Fruit fly (Drosophila melanogaster) whole organism, adult: ENCODE data around the gene Dis3.

Experiments
- CG11617 ChIP-seq: fragments of 200-800 bp; sonication (Bioruptor generic); optimal IDR thresholded peaks from 2 replicates; lab custom pipeline; 2017; ENCODE audit warnings: mild to moderate bottlenecking, missing biosample characterization, missing genetic modification reagents, missing genetic modification characterization
- CG12768 ChIP-seq: fragments of 200-800 bp; sonication (Bioruptor generic); optimal IDR thresholded peaks from 2 replicates; lab custom pipeline; 2017; ENCODE audit warnings: missing biosample characterization, missing genetic modification characterization, mild to moderate bottlenecking, moderate library complexity, missing genetic modification reagents
- CG14711 ChIP-seq: fragments of 200-800 bp; sonication (Bioruptor generic); optimal IDR thresholded peaks from 2 replicates; lab custom pipeline; 2018; ENCODE audit warnings: missing biosample characterization, mild to moderate bottlenecking, missing genetic modification characterization, moderate library complexity
- CG1620 ChIP-seq: fragments of 200-800 bp; sonication (Bioruptor generic); optimal IDR thresholded peaks from 2 replicates; lab custom pipeline; 2016; ENCODE audit warnings: missing biosample characterization, missing genetic modification characterization
- CG33017 ChIP-seq: fragments of 200-800 bp; sonication (Bioruptor generic); optimal IDR thresholded peaks from 2 replicates; lab custom pipeline; 2018; ENCODE audit warnings: missing biosample characterization, mild to moderate bottlenecking, missing genetic modification characterization, moderate library complexity
- CG5204 ChIP-seq: fragments of 200-800 bp; sonication (Bioruptor generic); optimal IDR thresholded peaks from 2 replicates; lab custom pipeline; 2016; ENCODE audit warnings: missing biosample characterization, missing genetic modification characterization
- CG7045 ChIP-seq: fragments of 200-800 bp; sonication (Bioruptor generic); optimal IDR thresholded peaks from 2 replicates; lab custom pipeline; 2017; ENCODE audit warnings: missing biosample characterization, mild to moderate bottlenecking, missing genetic modification characterization
- CG7101 ChIP-seq: fragments of 200-800 bp; sonication (Bioruptor generic); optimal IDR thresholded peaks from 2 replicates; lab custom pipeline; 2018; ENCODE audit warnings: missing biosample characterization, mild to moderate bottlenecking, missing genetic modification characterization, moderate library complexity
- Clk ChIP-seq: fragments of 200-800 bp; sonication (Bioruptor generic); optimal IDR thresholded peaks from 2 replicates; lab custom pipeline; 2017; ENCODE audit warnings: missing biosample characterization, missing genetic modification characterization
- Crg-1 ChIP-seq: fragments of 200-800 bp; sonication (Bioruptor generic); optimal IDR thresholded peaks from 2 replicates; lab custom pipeline; 2016; ENCODE audit warnings: missing biosample characterization, missing genetic modification characterization
- Hr96 ChIP-seq: fragments of 200-800 bp; sonication (Bioruptor generic); optimal IDR thresholded peaks from 2 replicates; lab custom pipeline; 2016; ENCODE audit warnings: missing biosample characterization, missing genetic modification characterization
- Mnt ChIP-seq: fragments of 200-800 bp; sonication (Bioruptor generic); optimal IDR thresholded peaks from 2 replicates; lab custom pipeline; 2016; ENCODE audit warnings: missing biosample characterization, mild to moderate bottlenecking, missing genetic modification characterization
- bab1 ChIP-seq: fragments of 200-800 bp; sonication (Bioruptor generic); optimal IDR thresholded peaks from 3 replicates; lab custom pipeline; 2019; ENCODE audit warnings: missing biosample characterization, mild to moderate bottlenecking, missing genetic modification characterization, moderate library complexity
- cic ChIP-seq: fragments of 200-800 bp; sonication (Bioruptor generic); optimal IDR thresholded peaks from 2 replicates; lab custom pipeline; 2017; ENCODE audit warnings: missing biosample characterization, mild to moderate bottlenecking, missing genetic modification characterization, moderate library complexity
- cnc ChIP-seq, 2 experiments: fragments of >200 bp; optimal IDR thresholded peaks; 2 replicates each; lab custom pipeline; 2017
- kay ChIP-seq: fragments of 200-800 bp; sonication (Bioruptor generic); peaks from one replicate; lab custom pipeline; 2016; ENCODE audit warnings: missing biosample characterization, missing genetic modification characterization, borderline replicate concordance
- ovo ChIP-seq: fragments of 200-800 bp; sonication (Bioruptor generic); optimal IDR thresholded peaks from 2 replicates; lab custom pipeline; 2016; ENCODE audit warnings: missing biosample characterization, missing genetic modification characterization
- pad ChIP-seq: fragments of 200-800 bp; sonication (Bioruptor generic); optimal IDR thresholded peaks from 3 replicates; lab custom pipeline; 2017; ENCODE audit warnings: missing biosample characterization, missing genetic modification characterization, mild to moderate bottlenecking, moderate library complexity, missing genetic modification reagents
- tj ChIP-seq: fragments of 200-800 bp; sonication (Bioruptor generic); optimal IDR thresholded peaks from 3 replicates; lab custom pipeline; 2017; ENCODE audit warnings: missing biosample characterization, mild to moderate bottlenecking, missing genetic modification characterization, moderate library complexity
- toe ChIP-seq: fragments of 200-800 bp; sonication (Bioruptor generic); optimal IDR thresholded peaks from 2 replicates; lab custom pipeline; 2016; ENCODE audit warnings: missing biosample characterization, missing genetic modification characterization

Gene Dis3

DNA sequence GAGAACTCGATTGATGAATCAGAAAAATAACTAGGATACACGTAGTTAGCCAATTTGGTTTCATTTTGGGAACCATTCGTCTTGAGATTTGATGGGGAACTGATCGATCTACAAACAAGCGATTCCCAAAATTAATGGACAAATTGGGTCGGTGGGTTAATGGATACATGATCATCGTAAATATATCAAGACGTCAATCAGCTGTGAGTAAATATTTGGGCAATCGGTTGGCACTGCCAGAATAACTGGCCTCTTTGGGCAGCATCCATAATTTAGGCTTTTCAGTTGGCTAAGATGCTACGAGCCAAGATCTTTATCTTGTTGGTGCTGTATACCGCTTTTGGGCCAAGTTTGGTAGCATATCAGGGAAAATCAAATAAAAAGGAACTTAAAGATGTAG is 34.8 kb downstream of the Dis3 start, which contains the start of the genes CG42812 and CG33341:
TSS of gene CG42812 (minus strand) at position 101 of the 400 bp plus-strand sequence.
TSS of gene CG33341 (plus strand) at position 295 of the 400 bp plus-strand sequence.
- no peak for TF ChIP-seq pad
- TF ChIP-seq Hr96 (GFP tag; lab: Kevin White, UChicago) = no peak
- TF ChIP-seq kay (GFP tag; lab: Kevin White, UChicago) = no peak
- TF ChIP-seq tj (GFP tag; lab: Kevin White, UChicago) = no peak
- TF ChIP-seq CG11617 (GFP tag; lab: Kevin White, UChicago) = no peak
- TF ChIP-seq CG7101 = no peak
- TF ChIP-seq CG12768 (GFP tag; lab: Kevin White, UChicago) = no peak
- TF ChIP-seq cic = no peak
- no peak for TF ChIP-seq CG5204 (GFP tag; lab: Kevin White, UChicago)
- no peak for TF ChIP-seq toe (GFP tag; lab: Kevin White, UChicago)
- TF ChIP-seq CG1620 (GFP tag; lab: Kevin White, UChicago) = no peak
- no peak for TF ChIP-seq Mnt (GFP tag; lab: Kevin White, UChicago)
- no peak for TF ChIP-seq cnc (optimal IDR thresholded peaks at IDR 0.05; lab: Kevin White, UChicago)
- no peak for TF ChIP-seq CG33017
- TF ChIP-seq Clk (GFP tag; lab: Kevin White, UChicago) = no peak
- TF ChIP-seq CG14711 = no peak
- TF ChIP-seq bab1 (GFP tag; lab: Kevin White, UChicago) = no peak
- no peak for TF ChIP-seq Crg-1 (GFP tag; lab: Kevin White, UChicago)
- no peak for TF ChIP-seq CG7045 (GFP tag; lab: Kevin White, UChicago)
- no peak for TF ChIP-seq ovo (GFP tag; lab: Kevin White, UChicago)

DNA sequence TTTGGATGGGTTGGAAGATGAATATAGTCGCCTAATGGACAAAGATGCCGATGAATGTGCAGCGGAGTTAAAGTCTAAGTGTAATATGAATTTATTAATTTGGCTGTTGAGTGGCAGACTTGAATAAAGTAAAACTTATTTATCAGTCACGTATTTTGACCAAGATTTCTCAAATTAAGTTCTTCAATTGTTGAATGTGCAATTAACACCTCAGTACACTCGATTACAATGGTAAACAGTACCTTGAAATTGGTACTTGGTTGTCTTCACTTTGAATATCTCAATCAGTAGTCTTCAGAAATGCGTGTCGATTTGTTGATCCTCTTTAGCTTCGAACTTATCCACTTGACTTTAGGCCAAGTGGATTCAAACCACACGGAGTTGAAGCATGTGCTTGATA is 36.0 kb downstream of the Dis3 start, which contains the start of gene CG13614:
TSS of gene CG13614 (plus strand) at position 301 of the 400 bp plus-strand sequence.
- TF ChIP-seq CG12768 (GFP tag; lab: Kevin White, UChicago) (no peak), toe (GFP tag; lab: Kevin White, UChicago) (no peak), CG5204 (GFP tag; lab: Kevin White, UChicago) (no peak), Hr96 (GFP tag; lab: Kevin White, UChicago) (no peak), ovo (GFP tag; lab: Kevin White, UChicago) (no peak), CG7101 (no peak), CG14711 (no peak), Mnt (GFP tag; lab: Kevin White, UChicago) (no peak), Crg-1 (GFP tag; lab: Kevin White, UChicago) (no peak), CG33017 (no peak), Clk (GFP tag; lab: Kevin White, UChicago) (no peak), kay (GFP tag; lab: Kevin White, UChicago) (no peak), CG7045 (GFP tag; lab: Kevin White, UChicago) (no peak), CG11617 (GFP tag; lab: Kevin White, UChicago) (no peak), pad (no peak), tj (GFP tag; lab: Kevin White, UChicago) (no peak)

DNA sequence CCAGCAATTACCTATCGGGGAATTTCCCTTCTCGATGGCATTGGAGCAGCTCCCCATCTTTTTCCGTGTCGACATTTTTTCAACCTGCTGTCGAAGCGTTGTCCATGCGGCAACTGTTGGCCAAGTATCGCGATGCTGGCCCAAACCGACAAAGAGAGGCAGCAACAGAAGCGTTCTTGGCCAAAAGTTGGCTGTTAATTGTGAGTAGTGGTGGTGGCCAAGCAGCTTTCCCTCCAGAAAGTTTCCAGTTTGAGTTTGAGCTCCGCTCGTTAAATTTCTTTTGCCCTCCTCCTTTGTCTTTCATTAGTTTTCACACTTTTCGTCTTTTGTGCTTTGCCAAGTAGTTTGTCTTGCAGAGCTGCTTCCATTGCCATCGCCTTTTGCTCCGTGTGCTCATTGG is 39.4 kb downstream of the Dis3 start, which contains the start of gene CG17782:
TSS of gene CG17782 (minus strand) at position 101 of the 400 bp plus-strand sequence.
- no peak for TF ChIP-seq Hr96 (GFP tag; lab: Kevin White, UChicago)
- TF ChIP-seq tj (GFP tag; lab: Kevin White, UChicago) = no peak
- TF ChIP-seq Mnt (GFP tag; lab: Kevin White, UChicago) = no peak
- no peak for TF ChIP-seq Crg-1 (GFP tag; lab: Kevin White, UChicago)
- TF ChIP-seq ovo (GFP tag; lab: Kevin White, UChicago) = no peak

DNA sequence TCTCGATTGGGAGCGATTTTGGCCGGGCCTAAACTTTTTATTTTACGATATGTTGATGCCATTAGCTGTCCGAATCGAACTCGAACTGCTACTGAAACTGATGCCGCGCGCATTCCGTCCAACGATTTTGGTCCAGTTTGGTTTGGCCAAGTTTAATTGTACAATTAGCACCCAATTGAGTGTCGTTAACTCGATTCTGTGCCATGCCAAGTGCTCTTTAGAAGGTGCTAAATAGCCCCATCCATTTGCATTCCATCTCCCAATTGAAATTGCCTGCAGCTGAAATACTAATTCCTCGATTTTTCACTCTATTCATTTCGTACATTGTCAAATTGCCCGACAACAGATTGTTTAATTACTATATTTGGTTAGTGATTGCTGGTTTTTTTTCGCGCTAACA is 42.3 kb downstream of the Dis3 start, which contains the start of gene CG17781:
TSS of gene CG17781 (minus strand) at position 101 of the 400 bp plus-strand sequence.
- TF ChIP-seq bab1 (GFP tag; lab: Kevin White, UChicago) (no peak), pad (no peak), CG7045 (GFP tag; lab: Kevin White, UChicago) (no peak), toe (GFP tag; lab: Kevin White, UChicago) (no peak), tj (GFP tag; lab: Kevin White, UChicago) (no peak), CG12768 (GFP tag; lab: Kevin White, UChicago) (no peak), ovo (GFP tag; lab: Kevin White, UChicago) (no peak), CG1620 (GFP tag; lab: Kevin White, UChicago) (no peak), CG11617 (GFP tag; lab: Kevin White, UChicago) (no peak), CG33017 (no peak), Mnt (GFP tag; lab: Kevin White, UChicago) (no peak)

DNA sequence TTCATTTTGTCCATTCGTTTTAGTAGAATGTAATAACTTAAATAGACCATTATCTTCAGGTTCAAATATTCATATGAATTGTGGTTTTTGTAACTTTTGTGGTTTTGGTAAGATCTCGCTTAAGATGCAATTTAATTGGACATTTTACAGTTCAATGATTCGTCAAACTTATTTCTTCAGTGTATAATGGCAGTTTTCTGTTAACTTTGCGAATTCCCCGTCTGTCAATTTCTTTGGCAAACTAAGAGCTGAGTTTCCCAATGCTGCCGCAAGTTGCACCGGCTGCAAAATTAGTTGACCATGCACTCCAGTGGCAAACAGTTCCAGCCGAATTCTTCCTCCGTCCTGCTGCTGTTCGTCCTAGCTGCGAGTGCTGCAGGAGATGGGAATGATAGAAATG is 43.3 kb downstream of the Dis3 start, which contains the start of gene CG33342:
TSS of gene CG33342 (plus strand) at position 301 of the 400 bp plus-strand sequence.
- TF ChIP-seq CG12768 (GFP tag; lab: Kevin White, UChicago) (no peak), CG7101 (no peak), CG33017 (no peak), bab1 (GFP tag; lab: Kevin White, UChicago) (no peak), Mnt (GFP tag; lab: Kevin White, UChicago) (no peak), ovo (GFP tag; lab: Kevin White, UChicago) (no peak), CG1620 (GFP tag; lab: Kevin White, UChicago) (no peak), Hr96 (GFP tag; lab: Kevin White, UChicago) (no peak), cnc (optimal IDR thresholded peaks at IDR 0.05; lab: Kevin White, UChicago) (no peak), Clk (GFP tag; lab: Kevin White, UChicago) (no peak), cic (no peak), CG7045 (GFP tag; lab: Kevin White, UChicago) (no peak), CG14711 (no peak), kay (GFP tag; lab: Kevin White, UChicago) (no peak)

DNA sequence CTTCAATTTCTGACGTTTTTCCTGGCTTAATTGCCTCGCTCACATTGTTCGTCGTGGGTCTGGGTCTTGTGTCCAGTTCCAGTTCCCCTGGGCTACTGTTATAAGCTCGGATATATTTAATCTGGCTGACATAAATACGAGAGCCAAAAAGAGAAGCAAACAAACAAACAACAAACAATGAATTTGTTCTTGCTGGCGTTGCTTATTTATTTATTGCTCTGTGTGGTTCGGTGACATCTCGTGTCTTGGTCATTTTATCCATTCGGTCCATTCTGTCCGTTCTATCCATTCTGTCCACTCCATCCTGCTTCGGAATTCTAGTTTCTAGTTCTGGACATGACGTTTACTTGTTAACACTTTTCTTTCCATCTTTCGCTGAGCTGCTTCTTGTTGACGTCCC is 51.7 kb downstream of the Dis3 start, which contains the start of gene CG17780:
TSS of gene CG17780 (minus strand) at position 101 of the 400 bp plus-strand sequence.
- no peak for TF ChIP-seq kay (GFP tag; lab: Kevin White, UChicago)
- no peak for TF ChIP-seq Hr96 (GFP tag; lab: Kevin White, UChicago)
- TF ChIP-seq CG12768 (GFP tag; lab: Kevin White, UChicago) = no peak
- TF ChIP-seq cnc (optimal IDR thresholded peaks at IDR 0.05; lab: Kevin White, UChicago) = no peak
- TF ChIP-seq CG7045 (GFP tag; lab: Kevin White, UChicago) = no peak
- no peak for TF ChIP-seq Clk (GFP tag; lab: Kevin White, UChicago)
- TF ChIP-seq CG11617 (GFP tag; lab: Kevin White, UChicago) = no peak
- no peak for TF ChIP-seq toe (GFP tag; lab: Kevin White, UChicago)
- TF ChIP-seq Mnt (GFP tag; lab: Kevin White, UChicago) = no peak
- no peak for TF ChIP-seq CG14711
- TF ChIP-seq bab1 (GFP tag; lab: Kevin White, UChicago) = no peak
- no peak for TF ChIP-seq cic
- TF ChIP-seq pad = no peak
- TF ChIP-seq ovo (GFP tag; lab: Kevin White, UChicago) = no peak
- TF ChIP-seq CG5204 (GFP tag; lab: Kevin White, UChicago) = no peak
- TF ChIP-seq CG33017 = no peak
- no peak for TF ChIP-seq CG7101
- no peak for TF ChIP-seq tj (GFP tag; lab: Kevin White, UChicago)
- TF ChIP-seq Crg-1 (GFP tag; lab: Kevin White, UChicago) = no peak
